Fruit fly (Drosophila melanogaster): Measurements from ENCODE around the gene Sry-beta.

Gene Sry-beta

DNA sequence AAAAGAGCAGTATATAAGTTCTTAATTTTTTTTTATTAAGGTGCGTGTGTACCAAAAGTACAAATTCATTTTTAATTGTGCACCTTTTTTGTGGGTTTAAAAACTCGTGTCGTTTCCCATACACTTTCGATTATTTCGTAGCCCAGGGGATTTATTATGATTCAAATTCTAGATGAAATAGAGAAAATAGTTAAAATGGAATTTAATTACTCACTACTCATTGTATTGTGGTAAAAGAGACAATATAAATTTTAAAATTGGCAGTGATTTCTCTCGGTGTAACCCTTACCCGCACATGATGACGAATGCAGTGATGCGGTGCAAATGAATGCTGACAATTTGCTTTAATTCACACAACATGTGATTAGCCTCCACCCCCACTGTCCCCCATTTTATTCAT, 43.7 kb downstream of the Sry-beta start (continued):
- TF ChIP-seq Nf-YB (GFP tag; optimal IDR thresholded peaks at IDR 0.05) = no peak
- TF ChIP-seq onecut (GFP tag; IDR thresholded peaks at IDR 0.05) = no peak
- no peak for TF ChIP-seq Neu2 (GFP tag; optimal IDR thresholded peaks at IDR 0.05; ENCODE audit: borderline replicate concordance)
- TF ChIP-seq tx (GFP tag; optimal IDR thresholded peaks at IDR 0.05) = no peak
- no peak for TF ChIP-seq CG9797 (GFP tag; optimal IDR thresholded peaks at IDR 0.05)
- no peak for TF ChIP-seq CG10209 (GFP tag; optimal IDR thresholded peaks at IDR 0.05)
- no peak for TF ChIP-seq Dll (GFP tag; IDR thresholded peaks at IDR 0.05; ENCODE audit: partially characterized antibody)
- no peak for TF ChIP-seq Adf1 (GFP tag; IDR thresholded peaks at IDR 0.05)
- no peak for TF ChIP-seq vfl (GFP tag; optimal IDR thresholded peaks at IDR 0.05)
- TF ChIP-seq CG17912 (GFP tag; optimal IDR thresholded peaks at IDR 0.05) = no peak
- TF ChIP-seq CG10431 (GFP tag; optimal IDR thresholded peaks at IDR 0.05) = no peak
- no peak for TF ChIP-seq nau (GFP tag; optimal IDR thresholded peaks at IDR 0.05)
- no peak for TF ChIP-seq Optix (GFP tag; IDR thresholded peaks at IDR 0.05)
- TF ChIP-seq z (GFP tag; IDR thresholded peaks at IDR 0.05) = no peak
- TF ChIP-seq CG5953 (GFP tag; IDR thresholded peaks at IDR 0.05) = no peak
- no peak for TF ChIP-seq abd-A (tag; optimal IDR thresholded peaks at IDR 0.05)
- TF ChIP-seq Dp (GFP tag; optimal IDR thresholded peaks at IDR 0.05) = no peak
- TF ChIP-seq tap (tag; optimal IDR thresholded peaks at IDR 0.05) = no peak
- peak; percentile 37; the same call in 1 of the 2 replicates for TF ChIP-seq Ptx1 (GFP tag; IDR thresholded peaks at IDR 0.05)
- no peak for TF ChIP-seq ssp (GFP tag; IDR thresholded peaks at IDR 0.05)
- TF ChIP-seq eve (GFP tag; optimal IDR thresholded peaks at IDR 0.05) = no peak
- TF ChIP-seq TFAM (GFP tag; optimal IDR thresholded peaks at IDR 0.05) = no peak
- TF ChIP-seq Lpt (GFP tag; optimal IDR thresholded peaks at IDR 0.05) = no peak
- TF ChIP-seq CG10654 (GFP tag; optimal IDR thresholded peaks at IDR 0.05) = no peak
- no peak for TF ChIP-seq CG12942 (GFP tag; optimal IDR thresholded peaks at IDR 0.05)
- no peak for TF ChIP-seq en (GFP tag; optimal IDR thresholded peaks at IDR 0.05)
- no peak for TF ChIP-seq odd (GFP tag; optimal IDR thresholded peaks at IDR 0.05)
- no peak for TF ChIP-seq gcm (GFP tag; optimal IDR thresholded peaks at IDR 0.05)
- no peak for TF ChIP-seq prd (optimal IDR thresholded peaks at IDR 0.05)
- peak; percentile 26; the same call in 1 of the 3 replicates for TF ChIP-seq prd (GFP tag; IDR thresholded peaks at IDR 0.05)
- TF ChIP-seq Tbp (GFP tag; optimal IDR thresholded peaks at IDR 0.05) = no peak
- TF ChIP-seq CG31388 (GFP tag; optimal IDR thresholded peaks at IDR 0.05) = no peak
- no peak for TF ChIP-seq BEAF-32 (GFP tag; optimal IDR thresholded peaks at IDR 0.05)
- no peak for TF ChIP-seq pum (GFP tag; optimal IDR thresholded peaks at IDR 0.05)
- peak; percentile 15 for TF ChIP-seq Xbp1 (GFP tag; optimal IDR thresholded peaks at IDR 0.05)
- no peak for TF ChIP-seq CG10543 (GFP tag; optimal IDR thresholded peaks at IDR 0.05)
- TF ChIP-seq CG1603 (tag; optimal IDR thresholded peaks at IDR 0.05) = peak; percentile 16
- no peak for TF ChIP-seq CG12744 (GFP tag; optimal IDR thresholded peaks at IDR 0.05)
- no peak for TF ChIP-seq trh (GFP tag; optimal IDR thresholded peaks at IDR 0.05)
- no peak for TF ChIP-seq Bdp1 (GFP tag; optimal IDR thresholded peaks at IDR 0.05)
- TF ChIP-seq Vsx1 (GFP tag; optimal IDR thresholded peaks at IDR 0.05) = no peak
- TF ChIP-seq sima (GFP tag; optimal IDR thresholded peaks at IDR 0.05) = no peak
- no peak for TF ChIP-seq zfh2 (GFP tag; optimal IDR thresholded peaks at IDR 0.05)
- no peak for TF ChIP-seq sna (GFP tag; IDR thresholded peaks at IDR 0.05; ENCODE audit: partially characterized antibody)
- no peak for TF ChIP-seq dati (GFP tag; IDR thresholded peaks at IDR 0.05)
- no peak for TF ChIP-seq caup (GFP tag; optimal IDR thresholded peaks at IDR 0.05; ENCODE audit: severe bottlenecking)
- TF ChIP-seq CoRest (tag; optimal IDR thresholded peaks at IDR 0.05) = no peak
- TF ChIP-seq tll (GFP tag; optimal IDR thresholded peaks at IDR 0.05) = no peak
- no peak for TF ChIP-seq btn (GFP tag; optimal IDR thresholded peaks at IDR 0.05)
- no peak for TF ChIP-seq CG12391 (tag; optimal IDR thresholded peaks at IDR 0.05)
- no peak for TF ChIP-seq CG12219 (GFP tag; optimal IDR thresholded peaks at IDR 0.05)
- no peak for TF ChIP-seq Doc2 (GFP tag; IDR thresholded peaks at IDR 0.05)

Data from whole organism, embryonic.